Worm (Caenorhabditis elegans) whole organism, young adult: Measurements from ENCODE around the gene ZK662.2.
"Not testable (repeated sequence)": the region's sequence is repeated elsewhere in the genome, so short reads cannot be mapped to it uniquely, and the experiment has no call there.

ENCODE experiments used
- B0336.3 ChIP-seq: fragments of 200-800 bp; sonication (Bioruptor generic); IDR thresholded peaks from 2 replicates; pipeline ENCODE4 v1.3.6; 2022; ENCODE audit warnings: missing genetic modification characterization, missing compliant biosample characterization
- D2030.7 ChIP-seq: fragments of 200-800 bp; sonication (Bioruptor generic); IDR thresholded peaks from 2 replicates; pipeline ENCODE4 v1.3.6; 2022; ENCODE audit warnings: missing genetic modification reagents, missing genetic modification characterization, missing compliant biosample characterization
- F10E7.11 ChIP-seq: sonication (generic microtip); optimal IDR thresholded peaks from 2 replicates; lab custom pipeline; 2017; ENCODE audit warnings: mild to moderate bottlenecking, missing genetic modification characterization, moderate library complexity, missing compliant biosample characterization
- F22D6.2 ChIP-seq: sonication (generic microtip); optimal IDR thresholded peaks from 2 replicates; lab custom pipeline; 2016; ENCODE audit warnings: mild to moderate bottlenecking, missing genetic modification characterization, missing compliant biosample characterization
- F33H1.4 ChIP-seq: fragments of 200-800 bp; sonication (Bioruptor generic); IDR thresholded peaks from 2 replicates; pipeline ENCODE4 v1.3.6; 2022; ENCODE audit warnings: missing genetic modification reagents, missing genetic modification characterization, missing compliant biosample characterization
- F49E8.2 ChIP-seq: sonication (generic microtip); optimal IDR thresholded peaks from 3 replicates; lab custom pipeline; 2017; ENCODE audit warnings: missing genetic modification characterization, mild to moderate bottlenecking, missing compliant biosample characterization, antibody characterized with exemption, moderate library complexity; ENCODE audit not compliant: insufficient read depth
- T07F8.4 ChIP-seq: sonication (generic microtip); optimal IDR thresholded peaks from 2 replicates; lab custom pipeline; 2016; ENCODE audit warnings: mild to moderate bottlenecking, missing genetic modification characterization, moderate library complexity, missing compliant biosample characterization
- Y56A3A.18 ChIP-seq: fragments of 200-800 bp; sonication (Bioruptor generic); IDR thresholded peaks from 2 replicates; pipeline ENCODE4 v1.3.6; 2022; ENCODE audit warnings: missing genetic modification reagents, missing genetic modification characterization, missing compliant biosample characterization
- aptf-2 ChIP-seq: fragments of 200-800 bp; sonication (Bioruptor generic); conservative IDR thresholded peaks from 2 replicates; pipeline ENCODE4 v1.3.6; 2022; ENCODE audit warnings: missing genetic modification reagents, missing genetic modification characterization, missing compliant biosample characterization
- attf-6 ChIP-seq: fragments of 200-800 bp; sonication (Bioruptor generic); IDR thresholded peaks from 2 replicates; pipeline ENCODE4 v1.3.6; 2022; ENCODE audit warnings: missing genetic modification reagents, missing genetic modification characterization, missing compliant biosample characterization
- bed-2 ChIP-seq: fragments of 200-800 bp; sonication (Bioruptor generic); IDR thresholded peaks from 2 replicates; pipeline ENCODE4 v1.3.6; 2022; ENCODE audit warnings: missing genetic modification reagents, missing genetic modification characterization, missing compliant biosample characterization
- cebp-1 ChIP-seq, 2 experiments: fragments of 200-800 bp in 1 of 2; sonication (Bioruptor generic) in 1 of 2; sonication (generic microtip) in 1 of 2; IDR thresholded peaks in 1 of 2; optimal IDR thresholded peaks in 1 of 2; 2 replicates each; pipeline versions ENCODE4 v1.3.6 to Lab custom; 2017 to 2022; ENCODE audit warnings: missing compliant biosample characterization in 2 of 2, missing genetic modification characterization in 2 of 2, mild to moderate bottlenecking in 1 of 2, missing genetic modification reagents in 1 of 2, moderate library complexity in 1 of 2
- ceh-100 ChIP-seq: fragments of 200-800 bp; sonication (Bioruptor generic); IDR thresholded peaks from 2 replicates; pipeline ENCODE4 v1.3.6; 2022; ENCODE audit warnings: missing genetic modification reagents, missing genetic modification characterization, missing compliant biosample characterization
- ceh-40 ChIP-seq: fragments of 200-800 bp; sonication (Bioruptor generic); IDR thresholded peaks from 2 replicates; pipeline ENCODE4 v1.3.6; 2022; ENCODE audit warnings: missing genetic modification characterization, missing compliant biosample characterization
- ceh-91 ChIP-seq: fragments of 200-800 bp; sonication (Bioruptor generic); IDR thresholded peaks from 2 replicates; pipeline ENCODE4 v1.3.6; 2022; ENCODE audit warnings: missing genetic modification reagents, missing genetic modification characterization, missing compliant biosample characterization
- dox-1 ChIP-seq: fragments of 200-800 bp; sonication (Bioruptor generic); IDR thresholded peaks from 2 replicates; pipeline ENCODE4 v1.3.6; 2022; ENCODE audit warnings: missing genetic modification reagents, missing genetic modification characterization, missing compliant biosample characterization
- egl-44 ChIP-seq: fragments of 200-800 bp; sonication (Bioruptor generic); IDR thresholded peaks from 2 replicates; pipeline ENCODE4 v1.3.6; 2022; ENCODE audit warnings: missing genetic modification reagents, missing genetic modification characterization, missing compliant biosample characterization
- egrh-3 ChIP-seq: fragments of 200-800 bp; sonication (Bioruptor generic); IDR thresholded peaks from 2 replicates; pipeline ENCODE4 v1.3.6; 2022; ENCODE audit warnings: missing genetic modification reagents, missing genetic modification characterization, missing compliant biosample characterization
- ets-4 ChIP-seq: fragments of 200-800 bp; sonication (Bioruptor generic); optimal IDR thresholded peaks from 2 replicates; lab custom pipeline; 2018; ENCODE audit warnings: mild to moderate bottlenecking, missing genetic modification characterization, missing compliant biosample characterization
- gei-17 ChIP-seq: fragments of 200-800 bp; sonication (Bioruptor generic); optimal IDR thresholded peaks from 2 replicates; lab custom pipeline; 2018; ENCODE audit warnings: mild to moderate bottlenecking, missing genetic modification characterization, missing compliant biosample characterization
- hmg-1.2 ChIP-seq: fragments of 200-800 bp; sonication (Bioruptor generic); IDR thresholded peaks from 2 replicates; pipeline ENCODE4 v1.3.6; 2022; ENCODE audit warnings: missing genetic modification reagents, missing genetic modification characterization, missing compliant biosample characterization
- hrde-1 ChIP-seq: sonication (generic microtip); optimal IDR thresholded peaks from 2 replicates; lab custom pipeline; 2016; ENCODE audit warnings: missing genetic modification characterization, mild to moderate bottlenecking, missing compliant biosample characterization, moderate library complexity, missing genotype, missing genetic modification reagents, borderline replicate concordance
- let-526 ChIP-seq: fragments of 200-800 bp; sonication (Bioruptor generic); IDR thresholded peaks from 2 replicates; pipeline ENCODE4 v1.3.6; 2022; ENCODE audit warnings: missing genetic modification reagents, missing genetic modification characterization, missing compliant biosample characterization
- lin-26 ChIP-seq: fragments of 200-800 bp; sonication (Bioruptor generic); IDR thresholded peaks from 2 replicates; pipeline ENCODE4 v1.3.6; 2022; ENCODE audit warnings: missing genetic modification reagents, missing genetic modification characterization, missing compliant biosample characterization
- lin-35 ChIP-seq, 3 experiments: fragments of 150-350 bp in 2 of 3; sonication (generic microtip) in 1 of 3; optimal IDR thresholded peaks; 2 replicates each; lab custom pipeline; 2014 to 2018; ENCODE audit warnings: missing biosample characterization in 3 of 3, missing genetic modification characterization in 3 of 3, missing genetic modification reagents in 3 of 3
- lin-54 ChIP-seq: fragments of 200-800 bp; sonication (Bioruptor generic); optimal IDR thresholded peaks from 2 replicates; lab custom pipeline; 2018; ENCODE audit warnings: mild to moderate bottlenecking, missing genetic modification characterization, missing compliant biosample characterization
- madf-10 ChIP-seq: sonication (generic microtip); optimal IDR thresholded peaks from 2 replicates; lab custom pipeline; 2016; ENCODE audit warnings: mild to moderate bottlenecking, missing genetic modification characterization, missing compliant biosample characterization
- madf-6 ChIP-seq: fragments of 200-800 bp; sonication (Bioruptor generic); IDR thresholded peaks from 2 replicates; pipeline ENCODE4 v1.3.6; 2022; ENCODE audit warnings: missing genetic modification reagents, missing genetic modification characterization, missing compliant biosample characterization
- mcd-1 ChIP-seq: fragments of 200-800 bp; sonication (Bioruptor generic); IDR thresholded peaks from 2 replicates; pipeline ENCODE4 v1.3.6; 2022; ENCODE audit warnings: missing genetic modification reagents, missing genetic modification characterization, missing compliant biosample characterization
- snpc-4 ChIP-seq, 5 experiments: fragments of 150-350 bp in 1 of 5; sonication (generic microtip) in 4 of 5; optimal IDR thresholded peaks; 2 replicates each; lab custom pipeline; 2014 to 2018; ENCODE audit warnings: missing genetic modification characterization in 5 of 5, missing biosample characterization in 3 of 5, antibody characterized with exemption in 2 of 5, mild to moderate bottlenecking in 2 of 5, missing compliant biosample characterization in 2 of 5, missing genotype in 2 of 5, moderate library complexity in 2 of 5, missing genetic modification reagents in 1 of 5
- tbp1 ChIP-seq: fragments of 200-800 bp; sonication (Bioruptor generic); optimal IDR thresholded peaks from 2 replicates; lab custom pipeline; 2018; ENCODE audit warnings: mild to moderate bottlenecking, missing genetic modification characterization, missing compliant biosample characterization
- tbx-9 ChIP-seq: sonication (generic microtip); optimal IDR thresholded peaks from 2 replicates; lab custom pipeline; 2016; ENCODE audit warnings: borderline replicate concordance, missing genetic modification characterization, inconsistent platforms, missing compliant biosample characterization
- xnd-1 ChIP-seq: sonication (generic microtip); optimal IDR thresholded peaks from 2 replicates; lab custom pipeline; 2016; ENCODE audit warnings: missing genotype, missing genetic modification reagents, missing genetic modification characterization, missing compliant biosample characterization
- zfh-2 ChIP-seq: fragments of 200-800 bp; sonication (Bioruptor generic); conservative IDR thresholded peaks from 2 replicates; pipeline ENCODE4 v1.3.6; 2022; ENCODE audit warnings: missing genetic modification reagents, missing genetic modification characterization, missing compliant biosample characterization
- ztf-25 ChIP-seq: fragments of 200-800 bp; sonication (Bioruptor generic); IDR thresholded peaks from 2 replicates; pipeline ENCODE4 v1.3.6; 2022; ENCODE audit warnings: missing genetic modification reagents, missing genetic modification characterization, missing compliant biosample characterization
- ztf-28 ChIP-seq: fragments of 200-800 bp; sonication (Bioruptor generic); IDR thresholded peaks from 2 replicates; pipeline ENCODE4 v1.3.6; 2022; ENCODE audit warnings: missing genetic modification reagents, missing genetic modification characterization, missing compliant biosample characterization

The ZK662.2 gene

DNA sequence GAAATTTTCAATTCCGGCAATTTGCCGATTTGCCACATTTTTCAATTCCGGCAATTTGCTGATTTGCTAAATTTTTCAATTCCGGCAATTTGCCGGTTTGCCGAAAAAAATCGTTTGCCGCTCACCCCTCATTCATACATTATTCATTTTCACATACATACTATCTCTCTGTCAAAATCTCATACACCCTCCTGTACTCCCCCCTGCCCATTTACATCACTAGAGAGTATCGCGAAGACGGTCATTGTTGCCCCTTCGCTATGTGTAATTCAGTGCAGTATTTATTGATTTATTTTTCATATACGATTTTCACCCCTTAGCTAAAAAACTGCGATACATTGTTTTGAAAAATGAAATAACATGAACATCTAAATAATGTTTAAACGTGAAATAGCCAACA, 39.9 kb downstream of the ZK662.2 start (continued):
- no peak for TF ChIP-seq T07F8.4
- TF ChIP-seq mcd-1 (GFP tag; lab: Robert Waterston, UW): peak; percentile 41; the same call in 1 of the 2 replicates
- TF ChIP-seq ztf-28: no peak
- TF ChIP-seq lin-54 (GFP tag; lab: Kevin White, UChicago): peak; percentile 32
- no peak for TF ChIP-seq F10E7.11
- TF ChIP-seq B0336.3 (GFP tag; lab: Robert Waterston, UW): peak; percentile 40; the same call in 1 of the 2 replicates
- no peak for TF ChIP-seq snpc-4 (GFP tag; optimal IDR thresholded peaks at IDR 0.05; lab: Kevin White, UChicago)
- peak in 2 of 4 experiments; percentile 32 to 64 for TF ChIP-seq snpc-4 (tag; optimal IDR thresholded peaks at IDR 0.05; lab: Kevin White, UChicago)
- TF ChIP-seq gei-17 (GFP tag; lab: Kevin White, UChicago): peak; percentile 93
- TF ChIP-seq aptf-2 (GFP tag; lab: Robert Waterston, UW): no peak
- no peak for TF ChIP-seq ets-4 (GFP tag; lab: Kevin White, UChicago)
- TF ChIP-seq ceh-100 (GFP tag; lab: Robert Waterston, UW): no peak
- TF ChIP-seq D2030.7 (GFP tag; lab: Robert Waterston, UW): no peak
- peak; percentile 72 for TF ChIP-seq Y56A3A.18 (GFP tag; lab: Robert Waterston, UW)
- peak in 1 of 3 experiments; percentile 72 for TF ChIP-seq lin-35 (GFP tag; optimal IDR thresholded peaks at IDR 0.05; lab: Kevin White, UChicago)
- peak; percentile 41 for TF ChIP-seq F22D6.2 (tag; lab: Kevin White, UChicago)

- TF ChIP-seq attf-6 (GFP tag; lab: Robert Waterston, UW): peak; percentile 59; the same call in 1 of the 2 replicates
- 0 out of 2 replicates have a peak, but pooled peaks have one; percentile 18 for TF ChIP-seq bed-2 (GFP tag; lab: Robert Waterston, UW)
- TF ChIP-seq cebp-1 (GFP tag; IDR thresholded peaks at IDR 0.05; lab: Robert Waterston, UW): peak; percentile 38; the same call in 1 of the 2 replicates
- not testable (repeated sequence) for TF ChIP-seq cebp-1 (tag; optimal IDR thresholded peaks at IDR 0.05; lab: Kevin White, UChicago)
- peak; percentile 49; the same call in 1 of the 2 replicates for TF ChIP-seq dox-1 (GFP tag; lab: Robert Waterston, UW)
- 0 out of 2 replicates have a peak, but pooled peaks have one; percentile 37 for TF ChIP-seq ztf-25 (GFP tag; lab: Robert Waterston, UW)
- TF ChIP-seq lin-26: peak; percentile 50; the same call in 1 of the 2 replicates
- peak; percentile 85 for TF ChIP-seq zfh-2
- 0 out of 2 replicates have a peak, but pooled peaks have one; percentile 7 for TF ChIP-seq madf-6
- peak; percentile 95 for TF ChIP-seq egrh-3 (GFP tag; lab: Robert Waterston, UW)
- peak; percentile 43 for TF ChIP-seq mcd-1 (GFP tag; lab: Robert Waterston, UW)
Measured at ce11 chrX:15738432-15739003, 42.0 kb downstream of the ZK662.2 start.

DNA sequence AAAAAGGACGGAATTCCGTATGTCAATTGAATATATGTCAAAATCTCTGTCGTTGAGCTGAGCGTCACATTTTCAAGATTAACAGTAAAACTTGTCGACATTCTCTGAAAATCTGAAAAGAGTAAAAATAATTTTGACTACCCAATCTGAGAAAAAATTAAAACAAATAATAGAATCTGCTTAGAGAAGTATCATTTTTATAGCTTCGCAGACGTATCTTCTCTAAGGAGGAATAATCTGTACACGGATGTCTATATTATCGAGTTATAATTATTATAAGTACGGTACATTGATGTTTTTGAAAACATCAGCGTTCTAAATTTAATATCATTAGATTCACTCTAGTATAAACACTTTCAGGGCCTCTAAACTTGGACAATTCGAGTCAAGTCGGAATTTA, 44.0 kb downstream of the ZK662.2 start, which contains the start of gene srg-64:
srg-64 (minus strand) TSS at position 101 of the 400 bp plus-strand sequence.
- no peak for TF ChIP-seq F49E8.2 (tag; lab: Kevin White, UChicago)
- TF ChIP-seq tbp1 (GFP tag; lab: Kevin White, UChicago): no peak
- TF ChIP-seq ceh-91: no peak
- TF ChIP-seq tbx-9 (tag; lab: Kevin White, UChicago): no peak
- TF ChIP-seq xnd-1 (tag; lab: Kevin White, UChicago): no peak
- no peak for TF ChIP-seq mcd-1 (GFP tag; lab: Robert Waterston, UW)
- TF ChIP-seq egrh-3 (GFP tag; lab: Robert Waterston, UW): no peak
- no peak for TF ChIP-seq lin-54 (GFP tag; lab: Kevin White, UChicago)
- TF ChIP-seq hrde-1 (tag; lab: Kevin White, UChicago): no peak
- TF ChIP-seq egl-44 (GFP tag; lab: Robert Waterston, UW): no peak
- TF ChIP-seq B0336.3 (GFP tag; lab: Robert Waterston, UW): no peak
- no peak for TF ChIP-seq zfh-2
- TF ChIP-seq F33H1.4 (GFP tag; lab: Robert Waterston, UW): no peak
- no peak for TF ChIP-seq hmg-1.2
- no peak for TF ChIP-seq ceh-40 (GFP tag; lab: Robert Waterston, UW)
- TF ChIP-seq lin-26: no peak
- TF ChIP-seq let-526 (GFP tag; lab: Robert Waterston, UW): no peak
- no peak for TF ChIP-seq lin-35 (GFP tag; optimal IDR thresholded peaks at IDR 0.05; lab: Kevin White, UChicago)
- no peak for TF ChIP-seq madf-10
- no peak for TF ChIP-seq attf-6 (GFP tag; lab: Robert Waterston, UW)
